Worm (Caenorhabditis elegans) whole organism, L1 larva: ENCODE measurements around the gene nhr-68.
A peak's percentile ranks its signal among the peaks of the same experiment; 100 is the strongest.

Source experiments
- C04F5.9 ChIP-seq: sonication (generic microtip); optimal IDR thresholded peaks from 2 replicates; lab custom pipeline; 2016; ENCODE audit warnings: missing genetic modification characterization, missing compliant biosample characterization
- Y116A8C.19 ChIP-seq: sonication (generic microtip); optimal IDR thresholded peaks from 2 replicates; lab custom pipeline; 2016; ENCODE audit warnings: missing compliant biosample characterization, missing genetic modification characterization, borderline replicate concordance
- alr-1 ChIP-seq: fragments of 200-800 bp; sonication (Bioruptor generic); optimal IDR thresholded peaks from 2 replicates; lab custom pipeline; 2018; ENCODE audit warnings: borderline replicate concordance, mild to moderate bottlenecking, missing genetic modification characterization, missing compliant biosample characterization
- blmp-1 ChIP-seq: fragments of 150-350 bp; optimal IDR thresholded peaks from 2 replicates; lab custom pipeline; 2014; ENCODE audit warnings: missing biosample characterization, missing genetic modification characterization
- ceh-8 ChIP-seq: fragments of 200-800 bp; sonication (Bioruptor generic); optimal IDR thresholded peaks from 2 replicates; lab custom pipeline; 2018; ENCODE audit warnings: mild to moderate bottlenecking, missing genetic modification characterization, moderate library complexity, missing compliant biosample characterization
- ces-1 ChIP-seq: fragments of 150-350 bp; optimal IDR thresholded peaks from 2 replicates; lab custom pipeline; 2014; ENCODE audit warnings: missing biosample characterization, missing genetic modification reagents, missing genetic modification characterization
- dpl-1 ChIP-seq, 3 experiments: fragments of 150-350 bp in 2 of 3; sonication (generic microtip) in 1 of 3; optimal IDR thresholded peaks; 2 replicates each; lab custom pipeline; 2014 to 2017; ENCODE audit warnings: missing biosample characterization in 3 of 3, missing genetic modification characterization in 3 of 3, missing genetic modification reagents in 3 of 3
- efl-1 ChIP-seq, 4 experiments: fragments of 150-350 bp; optimal IDR thresholded peaks in 3 of 4; peaks in 1 of 4; 1 replicate in 1 of 4; 2 replicates in 3 of 4; lab custom pipeline; 2014; ENCODE audit warnings: missing biosample characterization in 2 of 4, missing genetic modification characterization in 2 of 4, missing genetic modification reagents in 2 of 4
- efl-3 ChIP-seq: fragments of 200-800 bp; sonication (Bioruptor generic); optimal IDR thresholded peaks from 2 replicates; lab custom pipeline; 2018; ENCODE audit warnings: mild to moderate bottlenecking, missing genetic modification characterization, missing compliant biosample characterization
- egl-27 ChIP-seq, 2 experiments: fragments of 150-350 bp in 1 of 2; sonication (generic microtip); optimal IDR thresholded peaks; 3 replicates each; lab custom pipeline; 2017 to 2018; ENCODE audit warnings: missing biosample characterization in 2 of 2, missing genetic modification characterization in 2 of 2, missing genetic modification reagents in 2 of 2
- elt-2 ChIP-seq: sonication (generic microtip); optimal IDR thresholded peaks from 2 replicates; lab custom pipeline; 2016; ENCODE audit warnings: missing genetic modification characterization, mild to moderate bottlenecking, inconsistent platforms, missing compliant biosample characterization, missing genetic modification reagents
- elt-3 ChIP-seq, 6 experiments: fragments of 150-350 bp in 1 of 6; sonication (generic microtip); optimal IDR thresholded peaks; 2 replicates each; lab custom pipeline; 2017 to 2018; ENCODE audit warnings: missing biosample characterization in 6 of 6, missing genetic modification characterization in 6 of 6, inconsistent platforms in 1 of 6
- ets-5 ChIP-seq: fragments of 200-800 bp; sonication (Bioruptor generic); IDR thresholded peaks from 2 replicates; pipeline ENCODE4 v1.3.6; 2022; ENCODE audit warnings: missing genetic modification characterization, missing compliant biosample characterization
- fkh-8 ChIP-seq: sonication (generic microtip); optimal IDR thresholded peaks from 2 replicates; lab custom pipeline; 2016; ENCODE audit warnings: mild to moderate bottlenecking, missing genetic modification characterization, missing compliant biosample characterization
- fos-1 ChIP-seq: fragments of 150-350 bp; optimal IDR thresholded peaks from 2 replicates; lab custom pipeline; 2014; ENCODE audit warnings: missing biosample characterization, missing genetic modification characterization
- hlh-4 ChIP-seq: sonication (generic microtip); optimal IDR thresholded peaks from 2 replicates; lab custom pipeline; 2016; ENCODE audit warnings: mild to moderate bottlenecking, missing genetic modification characterization, missing compliant biosample characterization
- jun-1 ChIP-seq: fragments of 150-350 bp; optimal IDR thresholded peaks from 2 replicates; lab custom pipeline; 2014; ENCODE audit warnings: missing biosample characterization, missing genetic modification reagents, missing genetic modification characterization
- lin-14 ChIP-seq: fragments of 200-800 bp; sonication (Bioruptor generic); optimal IDR thresholded peaks from 2 replicates; lab custom pipeline; 2018; ENCODE audit warnings: mild to moderate bottlenecking, missing genetic modification characterization, moderate library complexity, missing compliant biosample characterization
- lin-15B ChIP-seq: fragments of 150-350 bp; sonication (generic microtip); optimal IDR thresholded peaks from 3 replicates; lab custom pipeline; 2014; ENCODE audit warnings: missing biosample characterization, missing genetic modification characterization
- lin-35 ChIP-seq, 2 experiments: fragments of 150-350 bp; optimal IDR thresholded peaks; 2 replicates each; lab custom pipeline; 2014; ENCODE audit warnings: missing biosample characterization in 2 of 2, missing genetic modification characterization in 2 of 2, missing genetic modification reagents in 2 of 2
- lir-3 ChIP-seq: sonication (generic microtip); optimal IDR thresholded peaks from 2 replicates; lab custom pipeline; 2016; ENCODE audit warnings: mild to moderate bottlenecking, missing genetic modification characterization, moderate library complexity, missing compliant biosample characterization; ENCODE audit not compliant: poor library complexity
- lsy-2 ChIP-seq, 2 experiments: fragments of 150-350 bp; optimal IDR thresholded peaks; 2 replicates each; lab custom pipeline; 2014; ENCODE audit warnings: missing biosample characterization in 2 of 2, missing genetic modification characterization in 2 of 2
- mef-2 ChIP-seq: fragments of 150-350 bp; optimal IDR thresholded peaks from 2 replicates; lab custom pipeline; 2014; ENCODE audit warnings: missing biosample characterization, missing genetic modification characterization
- mep-1 ChIP-seq: fragments of 150-350 bp; optimal IDR thresholded peaks from 2 replicates; lab custom pipeline; 2014; ENCODE audit warnings: missing biosample characterization, missing genetic modification characterization
- nhr-12 ChIP-seq: sonication (generic microtip); optimal IDR thresholded peaks from 2 replicates; lab custom pipeline; 2017; ENCODE audit warnings: missing biosample characterization, missing genetic modification characterization
- nhr-19 ChIP-seq: fragments of 200-800 bp; sonication (Bioruptor generic); conservative IDR thresholded peaks from 2 replicates; pipeline ENCODE4 v1.3.6; 2022; ENCODE audit warnings: missing genetic modification characterization, missing compliant biosample characterization
- nhr-20 ChIP-seq: sonication (generic microtip); optimal IDR thresholded peaks from 2 replicates; lab custom pipeline; 2016; ENCODE audit warnings: mild to moderate bottlenecking, missing genetic modification characterization, missing compliant biosample characterization
- nhr-28 ChIP-seq: fragments of 150-350 bp; optimal IDR thresholded peaks from 2 replicates; lab custom pipeline; 2014; ENCODE audit warnings: missing biosample characterization, missing genetic modification characterization
- nhr-71 ChIP-seq: sonication (generic microtip); optimal IDR thresholded peaks from 2 replicates; lab custom pipeline; 2016; ENCODE audit warnings: mild to moderate bottlenecking, missing genetic modification characterization, moderate library complexity, missing compliant biosample characterization
- nhr-77 ChIP-seq: fragments of 150-350 bp; optimal IDR thresholded peaks from 2 replicates; lab custom pipeline; 2014; ENCODE audit warnings: missing biosample characterization, missing genetic modification characterization
- nhr-84 ChIP-seq: sonication (generic microtip); optimal IDR thresholded peaks from 2 replicates; lab custom pipeline; 2017; ENCODE audit warnings: missing biosample characterization, missing genetic modification characterization
- nhr-85 ChIP-seq: sonication (generic microtip); peaks from one replicate; lab custom pipeline; 2016; ENCODE audit warnings: missing genetic modification characterization, inconsistent platforms, missing compliant biosample characterization
- nhr-90 ChIP-seq: sonication (generic microtip); optimal IDR thresholded peaks from 2 replicates; lab custom pipeline; 2016; ENCODE audit warnings: mild to moderate bottlenecking, missing genetic modification characterization, missing compliant biosample characterization; ENCODE audit not compliant: poor library complexity
- pag-3 ChIP-seq: sonication (generic microtip); optimal IDR thresholded peaks from 2 replicates; lab custom pipeline; 2017; ENCODE audit warnings: missing genetic modification characterization, mild to moderate bottlenecking, missing compliant biosample characterization, antibody characterized with exemption, borderline replicate concordance; ENCODE audit not compliant: insufficient read depth
- snu-23 ChIP-seq: sonication (generic microtip); optimal IDR thresholded peaks from 2 replicates; lab custom pipeline; 2016; ENCODE audit warnings: missing genetic modification characterization, missing compliant biosample characterization
- sox-4 ChIP-seq: sonication (generic microtip); optimal IDR thresholded peaks from 2 replicates; lab custom pipeline; 2016; ENCODE audit warnings: missing genetic modification characterization, missing compliant biosample characterization
- sptf-1 ChIP-seq: fragments of 150-350 bp; optimal IDR thresholded peaks from 2 replicates; lab custom pipeline; 2014; ENCODE audit warnings: missing biosample characterization, missing genetic modification characterization
- tbx-2 ChIP-seq: sonication (generic microtip); optimal IDR thresholded peaks from 2 replicates; lab custom pipeline; 2016; ENCODE audit warnings: missing genetic modification characterization, missing compliant biosample characterization
- unc-130 ChIP-seq: fragments of 150-350 bp; optimal IDR thresholded peaks from 2 replicates; lab custom pipeline; 2017; ENCODE audit warnings: missing biosample characterization, missing genetic modification characterization, inconsistent platforms
- unc-30 ChIP-seq: sonication (generic microtip); optimal IDR thresholded peaks from 2 replicates; lab custom pipeline; 2017; ENCODE audit warnings: missing biosample characterization, missing genetic modification characterization
- unc-98 ChIP-seq: fragments of 200-800 bp; sonication (Bioruptor generic); IDR thresholded peaks from 2 replicates; pipeline ENCODE4 v1.3.6; 2022; ENCODE audit warnings: missing genetic modification characterization, missing compliant biosample characterization
- vab-15 ChIP-seq: sonication (generic microtip); optimal IDR thresholded peaks from 2 replicates; lab custom pipeline; 2017; ENCODE audit warnings: missing genotype, mild to moderate bottlenecking, missing genetic modification characterization, missing compliant biosample characterization
- xbp-1 ChIP-seq: sonication (generic microtip); optimal IDR thresholded peaks from 2 replicates; lab custom pipeline; 2016; ENCODE audit warnings: missing genetic modification characterization, missing compliant biosample characterization
- zip-4 ChIP-seq: fragments of 200-800 bp; sonication (Bioruptor generic); optimal IDR thresholded peaks from 2 replicates; lab custom pipeline; 2018; ENCODE audit warnings: mild to moderate bottlenecking, missing genetic modification characterization, moderate library complexity, missing compliant biosample characterization

The nhr-68 gene

DNA sequence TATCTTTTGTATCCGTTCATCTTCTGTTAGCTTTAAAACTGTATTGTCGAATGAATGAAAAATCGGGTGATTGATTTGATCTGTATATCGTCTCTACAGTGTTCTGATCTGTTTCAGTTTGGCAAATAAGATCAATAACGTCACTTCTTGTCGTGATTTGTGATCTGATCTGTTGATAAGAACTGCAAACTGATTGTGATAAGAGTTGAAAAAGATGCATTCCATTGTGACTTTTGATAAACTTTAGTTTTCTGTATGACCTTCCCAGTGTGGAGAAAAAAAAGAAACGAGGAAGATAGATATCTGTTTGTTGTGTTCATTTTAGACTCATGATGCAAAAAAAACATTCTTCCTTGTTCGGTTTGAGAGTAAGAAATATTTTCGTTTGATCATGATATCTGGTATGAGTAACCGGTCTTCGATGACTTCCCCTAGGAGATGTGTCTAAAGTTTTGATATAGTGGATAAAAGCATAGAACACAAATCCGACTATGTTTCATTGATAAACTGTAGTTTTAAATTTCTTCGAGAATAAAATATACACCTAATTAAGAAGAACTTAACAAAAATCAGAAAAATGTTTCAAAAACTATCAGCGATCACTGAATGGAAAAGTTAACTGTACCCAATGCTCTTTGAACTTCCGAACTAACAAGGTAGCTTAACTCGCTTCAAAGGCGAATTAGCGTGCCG, 41.7 kb downstream of the nhr-68 start:
- TF ChIP-seq hlh-4 (tag; lab: Kevin White, UChicago) (no peak), vab-15 (tag; lab: Kevin White, UChicago) (no peak), snu-23 (GFP tag; lab: Kevin White, UChicago) (peak; percentile 49), zip-4 (no peak), elt-2 (tag; lab: Kevin White, UChicago) (peak; percentile 89), blmp-1 (peak; percentile 5), mep-1 (peak; percentile 40), lin-35 (GFP tag; optimal IDR thresholded peaks at IDR 0.05; lab: Kevin White, UChicago) (peak in 1 of 2 experiments; percentile 0), efl-1 (optimal IDR thresholded peaks at IDR 0.05; lab: Kevin White, UChicago) (no peak), efl-1 (GFP tag; optimal IDR thresholded peaks at IDR 0.05 in 1 of 2; lab: Kevin White, UChicago) (peak in 1 of 2 experiments; percentile 20), tbx-2 (peak; percentile 46), elt-3 (tag; optimal IDR thresholded peaks at IDR 0.05; lab: Kevin White, UChicago) (peak in 3 of 6 experiments; percentile 69 to 96 (median 94)), nhr-84 (tag; lab: Kevin White, UChicago) (no peak), nhr-19 (GFP tag; lab: Robert Waterston, UW) (0 out of 2 replicates have a peak, but pooled peaks have one; percentile 15), mef-2 (no peak), nhr-90 (tag; lab: Kevin White, UChicago) (peak; percentile 49), Y116A8C.19 (tag; lab: Kevin White, UChicago) (no peak), lin-14 (GFP tag; lab: Kevin White, UChicago) (peak; percentile 69), nhr-20 (peak; percentile 77), nhr-85 (peak; percentile 93), unc-98 (GFP tag; lab: Robert Waterston, UW) (no peak), nhr-71 (tag; lab: Kevin White, UChicago) (peak; percentile 64)
- TF ChIP-seq, all 84 proteins: peak for 14

- TF ChIP-seq fos-1, result no peak
- no peak for TF ChIP-seq egl-27 (tag; optimal IDR thresholded peaks at IDR 0.05; lab: Kevin White, UChicago)
- TF ChIP-seq snu-23 (GFP tag; lab: Kevin White, UChicago), result peak; percentile 72
- TF ChIP-seq nhr-90 (tag; lab: Kevin White, UChicago), result peak; percentile 33
- no peak for TF ChIP-seq elt-2 (tag; lab: Kevin White, UChicago)
- no peak for TF ChIP-seq sptf-1 (tag; lab: Kevin White, UChicago)
- no peak for TF ChIP-seq ets-5 (GFP tag; lab: Robert Waterston, UW)
- TF ChIP-seq lin-15B (tag; lab: Kevin White, UChicago), result no peak
- no peak for TF ChIP-seq jun-1
- no peak for TF ChIP-seq alr-1
- TF ChIP-seq unc-30 (tag; lab: Kevin White, UChicago), result no peak
- no peak for TF ChIP-seq lir-3 (tag; lab: Kevin White, UChicago)
- no peak for TF ChIP-seq sox-4 (tag; lab: Kevin White, UChicago)
- peak; percentile 59 for TF ChIP-seq lin-14 (GFP tag; lab: Kevin White, UChicago)
- no peak for TF ChIP-seq mep-1
- TF ChIP-seq nhr-77 (tag; lab: Kevin White, UChicago), result no peak
- TF ChIP-seq nhr-85, result peak; percentile 98
- no peak for TF ChIP-seq efl-3
- TF ChIP-seq dpl-1 (GFP tag; optimal IDR thresholded peaks at IDR 0.05; lab: Kevin White, UChicago), result peak in 1 of 3 experiments; percentile 26
- peak; percentile 83 for TF ChIP-seq nhr-20
- no peak for TF ChIP-seq efl-1 (optimal IDR thresholded peaks at IDR 0.05; lab: Kevin White, UChicago)
- TF ChIP-seq efl-1 (GFP tag; optimal IDR thresholded peaks at IDR 0.05 in 1 of 2; lab: Kevin White, UChicago), result peak in 1 of 2 experiments; percentile 33
- peak; percentile 3 to 8 for TF ChIP-seq lsy-2 (tag; optimal IDR thresholded peaks at IDR 0.05; lab: Kevin White, UChicago)
- TF ChIP-seq unc-130 (tag; lab: Kevin White, UChicago), result no peak
- TF ChIP-seq pag-3 (tag; lab: Kevin White, UChicago), result no peak
- no peak for TF ChIP-seq nhr-12
- no peak for TF ChIP-seq nhr-28
- TF ChIP-seq ces-1 (GFP tag; lab: Kevin White, UChicago), result no peak
- no peak for TF ChIP-seq xbp-1 (tag; lab: Kevin White, UChicago)
- no peak for TF ChIP-seq ceh-8
- TF ChIP-seq fkh-8 (tag; lab: Kevin White, UChicago), result no peak
- TF ChIP-seq elt-3 (tag; optimal IDR thresholded peaks at IDR 0.05; lab: Kevin White, UChicago), result peak in 5 of 6 experiments; percentile 5 to 78 (median 36)
- peak; percentile 59 for TF ChIP-seq blmp-1
- TF ChIP-seq mef-2, result no peak
- no peak for TF ChIP-seq C04F5.9
- TF ChIP-seq hlh-4 (tag; lab: Kevin White, UChicago), result no peak
- no peak for TF ChIP-seq unc-98 (GFP tag; lab: Robert Waterston, UW)
- peak in 1 of 2 experiments; percentile 24 for TF ChIP-seq lin-35 (GFP tag; optimal IDR thresholded peaks at IDR 0.05; lab: Kevin White, UChicago)
These were observed 42.9 kb downstream of the nhr-68 start, which contains the start of gene nlp-24 for ce11 chrV:11615948-11616681. nlp-24 (plus strand) TSS chrV:11616376.
